Fruit fly (Drosophila melanogaster): ENCODE measurements around the gene CG7443.

- TF ChIP-seq Gug (GFP tag; IDR thresholded peaks at IDR 0.05) (no peak), Hr38 (GFP tag; optimal IDR thresholded peaks at IDR 0.05) (no peak), CG11294 (GFP tag; IDR thresholded peaks at IDR 0.05) (no peak), CG6276 (GFP tag; optimal IDR thresholded peaks at IDR 0.05) (no peak), fkh (GFP tag; optimal IDR thresholded peaks at IDR 0.05) (no peak), eg (GFP tag; IDR thresholded peaks at IDR 0.05) (no peak), CG6808 (GFP tag; optimal IDR thresholded peaks at IDR 0.05) (no peak)
Observed at dm6 chr3R:8329628-8330027, 5.5 kb downstream of the CG7443 start.

Data from whole organism, prepupa.